Worm (Caenorhabditis elegans): ENCODE measurements around the gene wdr-5.3.

Gene wdr-5.3

ce11 chrV:10709385-10709784 lies 27.5 kb upstream of the wdr-5.3 start:
- TF ChIP-seq nhr-28 (tag; optimal IDR thresholded peaks at IDR 0.05) (peak; percentile 4), nhr-19 (GFP tag; conservative IDR thresholded peaks at IDR 0.05) (no peak), efl-3 (GFP tag; optimal IDR thresholded peaks at IDR 0.05) (no peak), efl-1 (optimal IDR thresholded peaks at IDR 0.05) (no peak), efl-1 (GFP tag; optimal IDR thresholded peaks at IDR 0.05 in 1 of 2) (peak in 1 of 2 experiments; percentile 4), skn-1 (tag; optimal IDR thresholded peaks at IDR 0.05) (peak; percentile 99), nhr-85 (tag) (peak; percentile 45)

- TF ChIP-seq efl-1 (optimal IDR thresholded peaks at IDR 0.05) (no peak), efl-1 (GFP tag; optimal IDR thresholded peaks at IDR 0.05 in 1 of 2) (peak in 1 of 2 experiments; percentile 50), snpc-4 (tag; optimal IDR thresholded peaks at IDR 0.05) (no peak), elt-2 (tag; optimal IDR thresholded peaks at IDR 0.05) (peak; percentile 16)
Measured at ce11 chrV:10711004-10711403, 25.9 kb upstream of the wdr-5.3 start.

- no peak for TF ChIP-seq nhr-84 (tag; optimal IDR thresholded peaks at IDR 0.05)
- no peak for TF ChIP-seq elt-2 (tag; optimal IDR thresholded peaks at IDR 0.05)
- peak; percentile 39 for TF ChIP-seq tbx-2 (tag; optimal IDR thresholded peaks at IDR 0.05)
- TF ChIP-seq C34B4.2 (tag; optimal IDR thresholded peaks at IDR 0.05): no peak
- no peak for TF ChIP-seq sptf-1 (tag; optimal IDR thresholded peaks at IDR 0.05)
- peak in 1 of 2 experiments; percentile 28 for TF ChIP-seq mdl-1 (tag; optimal IDR thresholded peaks at IDR 0.05)
- TF ChIP-seq ces-1 (GFP tag; optimal IDR thresholded peaks at IDR 0.05): no peak
- TF ChIP-seq lin-14 (GFP tag; optimal IDR thresholded peaks at IDR 0.05): peak; percentile 39
- TF ChIP-seq mep-1 (tag; optimal IDR thresholded peaks at IDR 0.05): peak; percentile 0
- no peak for TF ChIP-seq dpl-1 (GFP tag; optimal IDR thresholded peaks at IDR 0.05)
- no peak for TF ChIP-seq egl-13 (tag; optimal IDR thresholded peaks at IDR 0.05)
- no peak for TF ChIP-seq lin-39 (tag; optimal IDR thresholded peaks at IDR 0.05)
- TF ChIP-seq egl-27 (tag; optimal IDR thresholded peaks at IDR 0.05): no peak
- TF ChIP-seq ceh-63 (GFP tag; optimal IDR thresholded peaks at IDR 0.05): no peak
- TF ChIP-seq skn-1 (tag; optimal IDR thresholded peaks at IDR 0.05): no peak
- no peak for TF ChIP-seq nhr-19 (GFP tag; conservative IDR thresholded peaks at IDR 0.05)
- TF ChIP-seq nhr-76 (tag; optimal IDR thresholded peaks at IDR 0.05): no peak
- no peak for TF ChIP-seq pax-3 (tag; optimal IDR thresholded peaks at IDR 0.05)
- no peak for TF ChIP-seq unc-98 (GFP tag; IDR thresholded peaks at IDR 0.05)
- TF ChIP-seq alr-1 (tag; optimal IDR thresholded peaks at IDR 0.05; ENCODE audit: borderline replicate concordance): no peak
- TF ChIP-seq jun-1 (tag; optimal IDR thresholded peaks at IDR 0.05): peak; percentile 4
- TF ChIP-seq elt-3 (tag; optimal IDR thresholded peaks at IDR 0.05): peak in 1 of 6 experiments; percentile 10
- no peak for TF ChIP-seq nhr-12 (tag; optimal IDR thresholded peaks at IDR 0.05)
- peak; percentile 5 for TF ChIP-seq snu-23 (GFP tag; optimal IDR thresholded peaks at IDR 0.05)
- TF ChIP-seq ztf-11 (tag; optimal IDR thresholded peaks at IDR 0.05): no peak
- no peak for TF ChIP-seq aha-1 (tag; optimal IDR thresholded peaks at IDR 0.05)
- TF ChIP-seq hlh-17 (GFP tag; optimal IDR thresholded peaks at IDR 0.05; ENCODE audit: borderline replicate concordance): no peak
- no peak for TF ChIP-seq nhr-77 (tag; optimal IDR thresholded peaks at IDR 0.05)
- TF ChIP-seq fos-1 (tag; optimal IDR thresholded peaks at IDR 0.05): no peak
- TF ChIP-seq ceh-90 (tag; optimal IDR thresholded peaks at IDR 0.05): no peak
- TF ChIP-seq mab-9 (GFP tag; IDR thresholded peaks at IDR 0.05): no peak
- TF ChIP-seq lin-35 (GFP tag; optimal IDR thresholded peaks at IDR 0.05): peak in 1 of 2 experiments; percentile 39
- no peak for TF ChIP-seq ceh-88 (GFP tag; IDR thresholded peaks at IDR 0.05)
- no peak for TF ChIP-seq grh-1 (GFP tag; IDR thresholded peaks at IDR 0.05)
- TF ChIP-seq swsn-7 (tag; optimal IDR thresholded peaks at IDR 0.05): no peak
- TF ChIP-seq snpc-4 (tag; optimal IDR thresholded peaks at IDR 0.05): no peak
- peak; percentile 56 for TF ChIP-seq blmp-1 (tag; optimal IDR thresholded peaks at IDR 0.05)
- peak; percentile 7 for TF ChIP-seq unc-130 (tag; optimal IDR thresholded peaks at IDR 0.05)
- TF ChIP-seq aly-2 (tag; optimal IDR thresholded peaks at IDR 0.05): peak; percentile 74
- TF ChIP-seq hlh-4 (tag; optimal IDR thresholded peaks at IDR 0.05): no peak
- TF ChIP-seq lsy-2 (tag; optimal IDR thresholded peaks at IDR 0.05): peak in 1 of 2 experiments; percentile 40
- TF ChIP-seq zag-1 (tag; optimal IDR thresholded peaks at IDR 0.05): no peak
- no peak for TF ChIP-seq efl-3 (GFP tag; optimal IDR thresholded peaks at IDR 0.05)
Measured at ce11 chrV:10711829-10712607, 24.9 kb upstream of the wdr-5.3 start.

Data from whole organism, L1 larva.